Fruit fly (Drosophila melanogaster) whole organism, embryonic: ENCODE measurements around the gene CG7987.

ENCODE experiments used
- ATbp ChIP-seq: fragments of 200-800 bp; sonication (Bioruptor generic); optimal IDR thresholded peaks from 2 replicates; lab custom pipeline; 2017; ENCODE audit warnings: missing biosample characterization, mild to moderate bottlenecking, missing genetic modification characterization, missing genetic modification reagents
- Abd-B ChIP-seq: fragments of 200-800 bp; sonication (Bioruptor generic); optimal IDR thresholded peaks from 2 replicates; lab custom pipeline; 2018; ENCODE audit warnings: missing biosample characterization, mild to moderate bottlenecking, missing genetic modification characterization, moderate library complexity
- Adf1 ChIP-seq: fragments of 200-800 bp; sonication (Bioruptor generic); IDR thresholded peaks from 2 replicates; pipeline ENCODE4 v1.3.6; 2022; ENCODE audit warnings: missing biosample characterization, missing genetic modification characterization
- B-H1 ChIP-seq: fragments of 200-800 bp; sonication (Bioruptor generic); IDR thresholded peaks from 3 replicates; pipeline ENCODE4 v1.3.6; 2022; ENCODE audit warnings: missing biosample characterization, missing genetic modification characterization
- B-H2 ChIP-seq: fragments of 200-800 bp; sonication (Bioruptor generic); optimal IDR thresholded peaks from 2 replicates; lab custom pipeline; 2018; ENCODE audit warnings: missing biosample characterization, mild to moderate bottlenecking, missing genetic modification characterization
- Bdp1 ChIP-seq: fragments of 200-800 bp; sonication (Bioruptor generic); optimal IDR thresholded peaks from 3 replicates; lab custom pipeline; 2016; ENCODE audit warnings: missing biosample characterization, missing genetic modification characterization
- CG10209 ChIP-seq: fragments of 200-800 bp; sonication (Bioruptor generic); optimal IDR thresholded peaks from 3 replicates; lab custom pipeline; 2017; ENCODE audit warnings: missing biosample characterization, mild to moderate bottlenecking, missing genetic modification characterization, missing genetic modification reagents
- CG11456 ChIP-seq: fragments of 200-800 bp; sonication (Bioruptor generic); IDR thresholded peaks from 3 replicates; pipeline ENCODE4 v1.3.6; 2022; ENCODE audit warnings: missing biosample characterization, missing genetic modification characterization
- CG11560 ChIP-seq: fragments of 200-800 bp; sonication (Bioruptor generic); IDR thresholded peaks from 3 replicates; pipeline ENCODE4 v1.3.6; 2022; ENCODE audit warnings: missing biosample characterization, missing genetic modification characterization
- CG11696 ChIP-seq: fragments of 200-800 bp; sonication (Bioruptor generic); IDR thresholded peaks from 2 replicates; pipeline ENCODE4 v1.3.6; 2022; ENCODE audit warnings: missing biosample characterization, missing genetic modification characterization
- CG14667 ChIP-seq: fragments of 200-800 bp; sonication (Bioruptor generic); IDR thresholded peaks from 2 replicates; pipeline ENCODE4 v1.3.6; 2022; ENCODE audit warnings: missing biosample characterization, missing genetic modification characterization
- CG1602 ChIP-seq: fragments of 200-800 bp; sonication (Bioruptor generic); optimal IDR thresholded peaks from 3 replicates; lab custom pipeline; 2016; ENCODE audit warnings: missing biosample characterization, missing genetic modification characterization
- CG16863 ChIP-seq: fragments of 200-800 bp; sonication (Bioruptor generic); optimal IDR thresholded peaks from 3 replicates; lab custom pipeline; 2016; ENCODE audit warnings: missing biosample characterization, missing genetic modification characterization
- CG18476 ChIP-seq: fragments of 200-800 bp; sonication (Bioruptor generic); optimal IDR thresholded peaks from 2 replicates; lab custom pipeline; 2016; ENCODE audit warnings: missing biosample characterization, mild to moderate bottlenecking, missing genetic modification characterization
- CG2875 ChIP-seq: fragments of 200-800 bp; sonication (Bioruptor generic); optimal IDR thresholded peaks from 2 replicates; lab custom pipeline; 2017; ENCODE audit warnings: missing biosample characterization, mild to moderate bottlenecking, missing genetic modification characterization, missing genetic modification reagents
- CG33213 ChIP-seq: fragments of 200-800 bp; sonication (Bioruptor generic); optimal IDR thresholded peaks from 3 replicates; lab custom pipeline; 2016; ENCODE audit warnings: missing biosample characterization, missing genetic modification characterization
- CG34376 ChIP-seq: fragments of 200-800 bp; sonication (Bioruptor generic); optimal IDR thresholded peaks from 2 replicates; lab custom pipeline; 2018; ENCODE audit warnings: missing biosample characterization, mild to moderate bottlenecking, missing genetic modification characterization
- CG34422 ChIP-seq: fragments of 200-800 bp; sonication (Bioruptor generic); IDR thresholded peaks from 3 replicates; pipeline ENCODE4 v1.3.6; 2022; ENCODE audit warnings: missing biosample characterization, missing genetic modification characterization
- CG4360 ChIP-seq: fragments of 200-800 bp; sonication (Bioruptor generic); IDR thresholded peaks from 2 replicates; pipeline ENCODE4 v1.3.6; 2022; ENCODE audit warnings: missing biosample characterization, missing genetic modification characterization
- CG6854 ChIP-seq: fragments of 200-800 bp; sonication (Bioruptor generic); optimal IDR thresholded peaks from 3 replicates; lab custom pipeline; 2017; ENCODE audit warnings: missing biosample characterization, mild to moderate bottlenecking, missing genetic modification characterization
- CG7271 ChIP-seq: fragments of 200-800 bp; sonication (Bioruptor generic); optimal IDR thresholded peaks from 2 replicates; lab custom pipeline; 2018; ENCODE audit warnings: missing biosample characterization, mild to moderate bottlenecking, missing genetic modification characterization, moderate library complexity
- CG9817 ChIP-seq: fragments of 200-800 bp; sonication (Bioruptor generic); optimal IDR thresholded peaks from 2 replicates; lab custom pipeline; 2018; ENCODE audit warnings: missing biosample characterization, mild to moderate bottlenecking, missing genetic modification characterization, moderate library complexity
- Camta ChIP-seq: fragments of 200-800 bp; sonication (Bioruptor generic); optimal IDR thresholded peaks from 2 replicates; lab custom pipeline; 2016; ENCODE audit warnings: missing biosample characterization, missing genetic modification characterization
- Chrac-16 ChIP-seq: fragments of 200-800 bp; sonication (Bioruptor generic); optimal IDR thresholded peaks from 3 replicates; lab custom pipeline; 2016; ENCODE audit warnings: missing biosample characterization, missing genetic modification characterization
- CkIIα-i1 ChIP-seq: fragments of 200-800 bp; sonication (Bioruptor generic); IDR thresholded peaks from 2 replicates; pipeline ENCODE4 v1.3.6; 2022; ENCODE audit warnings: missing biosample characterization, missing genetic modification characterization
- E2f1 ChIP-seq: fragments of 200-800 bp; sonication (Bioruptor generic); IDR thresholded peaks from 2 replicates; pipeline ENCODE4 v1.3.6; 2022; ENCODE audit warnings: missing biosample characterization, missing genetic modification characterization
- ERR ChIP-seq: fragments of 200-800 bp; sonication (Bioruptor generic); optimal IDR thresholded peaks from 2 replicates; lab custom pipeline; 2016; ENCODE audit warnings: missing biosample characterization, missing genetic modification characterization
- Fer1 ChIP-seq: fragments of 200-800 bp; sonication (Bioruptor generic); optimal IDR thresholded peaks from 2 replicates; lab custom pipeline; 2017; ENCODE audit warnings: missing biosample characterization, mild to moderate bottlenecking, missing genetic modification characterization
- Rfx ChIP-seq: fragments of 200-800 bp; sonication (Bioruptor generic); IDR thresholded peaks from 2 replicates; pipeline ENCODE4 v1.3.6; 2022; ENCODE audit warnings: missing biosample characterization, missing genetic modification characterization
- Side ChIP-seq: fragments of 200-800 bp; sonication (Bioruptor generic); optimal IDR thresholded peaks from 2 replicates; lab custom pipeline; 2016; ENCODE audit warnings: missing biosample characterization, missing genetic modification characterization
- Sry-β ChIP-seq: fragments of 200-800 bp; sonication (Bioruptor generic); optimal IDR thresholded peaks from 2 replicates; lab custom pipeline; 2018; ENCODE audit warnings: missing biosample characterization, mild to moderate bottlenecking, missing genetic modification characterization, moderate library complexity
- ap ChIP-seq: fragments of 200-800 bp; sonication (Bioruptor generic); IDR thresholded peaks from 2 replicates; pipeline ENCODE4 v1.3.6; 2022; ENCODE audit warnings: missing biosample characterization, missing genetic modification characterization
- ara ChIP-seq: fragments of 200-800 bp; sonication (Bioruptor generic); IDR thresholded peaks from 2 replicates; pipeline ENCODE4 v1.3.6; 2022; ENCODE audit warnings: missing biosample characterization, missing genetic modification characterization
- ase ChIP-seq: fragments of 200-800 bp; sonication (Bioruptor generic); IDR thresholded peaks from 3 replicates; pipeline ENCODE4 v1.3.6; 2022; ENCODE audit warnings: missing biosample characterization, missing genetic modification characterization
- dysf ChIP-seq: fragments of 200-800 bp; sonication (Bioruptor generic); IDR thresholded peaks from 3 replicates; pipeline ENCODE4 v1.3.6; 2022; ENCODE audit warnings: missing biosample characterization, missing genetic modification characterization
- esg ChIP-seq: fragments of 200-800 bp; sonication (Bioruptor generic); conservative IDR thresholded peaks from 2 replicates; pipeline ENCODE4 v1.3.6; 2022; ENCODE audit warnings: missing biosample characterization, missing genetic modification characterization
- fd102C ChIP-seq: fragments of 200-800 bp; sonication (Bioruptor generic); optimal IDR thresholded peaks from 2 replicates; lab custom pipeline; 2018; ENCODE audit warnings: missing biosample characterization, mild to moderate bottlenecking, missing genetic modification characterization, moderate library complexity
- gcm2 ChIP-seq: fragments of 200-800 bp; sonication (Bioruptor generic); optimal IDR thresholded peaks from 2 replicates; lab custom pipeline; 2016; ENCODE audit warnings: missing biosample characterization, missing genetic modification characterization
- grau ChIP-seq: fragments of 200-800 bp; optimal IDR thresholded peaks from 3 replicates; lab custom pipeline; 2019; ENCODE audit warnings: missing biosample characterization, mild to moderate bottlenecking, missing genetic modification characterization, moderate library complexity
- kay ChIP-seq: fragments of 200-800 bp; sonication (Bioruptor generic); optimal IDR thresholded peaks from 2 replicates; lab custom pipeline; 2016; ENCODE audit warnings: missing biosample characterization, missing genetic modification characterization
- klu ChIP-seq: fragments of 200-800 bp; sonication (Bioruptor generic); IDR thresholded peaks from 2 replicates; pipeline ENCODE4 v1.3.6; 2022; ENCODE audit warnings: missing biosample characterization, missing genetic modification characterization
- mam ChIP-seq: fragments of 200-800 bp; sonication (Bioruptor generic); optimal IDR thresholded peaks from 3 replicates; lab custom pipeline; 2016; ENCODE audit warnings: missing biosample characterization, missing genetic modification characterization
- nmo ChIP-seq: fragments of 200-800 bp; sonication (Bioruptor generic); optimal IDR thresholded peaks from 2 replicates; lab custom pipeline; 2018; ENCODE audit warnings: missing biosample characterization, mild to moderate bottlenecking, missing genetic modification characterization, moderate library complexity
- pan ChIP-seq, 4 experiments: fragments of >200 bp in 3 of 4; fragments of 200-800 bp in 1 of 4; sonication (Bioruptor generic) in 1 of 4; optimal IDR thresholded peaks in 3 of 4; IDR thresholded peaks in 1 of 4; 2 replicates each; pipeline versions ENCODE4 v1.3.6 to Lab custom; 2017 to 2022; ENCODE audit warnings: missing biosample characterization in 2 of 4, missing genetic modification characterization in 2 of 4, mixed read lengths in 1 of 4
- schlank ChIP-seq: fragments of 200-800 bp; sonication (Bioruptor generic); optimal IDR thresholded peaks from 2 replicates; lab custom pipeline; 2018; ENCODE audit warnings: missing biosample characterization, mild to moderate bottlenecking, missing genetic modification characterization
- seq ChIP-seq: fragments of 200-800 bp; sonication (Bioruptor generic); IDR thresholded peaks from 2 replicates; pipeline ENCODE4 v1.3.6; 2022; ENCODE audit warnings: missing biosample characterization, missing genetic modification characterization
- ttk ChIP-seq: fragments of 200-800 bp; sonication (Bioruptor generic); IDR thresholded peaks from 2 replicates; pipeline ENCODE4 v2.1.2; 2022; ENCODE audit warnings: missing biosample characterization, missing genetic modification characterization
- tup ChIP-seq: fragments of 200-800 bp; sonication (Bioruptor generic); optimal IDR thresholded peaks from 2 replicates; lab custom pipeline; 2016; ENCODE audit warnings: missing biosample characterization, mild to moderate bottlenecking, missing genetic modification characterization, moderate library complexity
- twi ChIP-seq: fragments of 200-800 bp; optimal IDR thresholded peaks from 2 replicates; lab custom pipeline; 2019; ENCODE audit warnings: missing biosample characterization, mild to moderate bottlenecking, missing genetic modification characterization, moderate library complexity

Gene CG7987

dm6 chr3R:14590753-14591535 is 15.3 kb upstream of the CG7987 start (continued):
- TF ChIP-seq klu (GFP tag; lab: Robert Waterston, UW): 0 out of 2 replicates have a peak, but pooled peaks have one; percentile 24
- TF ChIP-seq CG11696 (GFP tag; lab: Robert Waterston, UW): no peak; the same call in 1 of the 2 replicates
- peak; percentile 88 for TF ChIP-seq CG10209 (GFP tag; lab: Kevin White, UChicago)
- TF ChIP-seq ase (GFP tag; lab: Robert Waterston, UW): peak; percentile 68; the same call in 1 of the 3 replicates
- TF ChIP-seq grau (tag; lab: Kevin White, UChicago): peak; percentile 87
- TF ChIP-seq seq: peak; percentile 47; the same call in 1 of the 2 replicates
- TF ChIP-seq CG4360 (GFP tag; lab: Robert Waterston, UW): peak; percentile 69
- peak; percentile 86 for TF ChIP-seq Chrac-16 (GFP tag; lab: Kevin White, UChicago)
- TF ChIP-seq ATbp (GFP tag; lab: Kevin White, UChicago): peak; percentile 78
- TF ChIP-seq Camta (GFP tag; lab: Kevin White, UChicago): peak; percentile 25
- no peak for TF ChIP-seq gcm2 (GFP tag; lab: Kevin White, UChicago)
- no peak for TF ChIP-seq CkIIα-i1 (GFP tag; lab: Robert Waterston, UW)
- TF ChIP-seq Abd-B: peak; percentile 79
- TF ChIP-seq CG34422 (GFP tag; lab: Robert Waterston, UW): peak; percentile 78; the same call in 2 of the 3 replicates
- peak; percentile 25; the same call in 1 of the 2 replicates for TF ChIP-seq Rfx (GFP tag; lab: Robert Waterston, UW)
- TF ChIP-seq Adf1: no peak
- peak; percentile 85 for TF ChIP-seq ara (GFP tag; lab: Robert Waterston, UW)
- TF ChIP-seq B-H2 (GFP tag; lab: Kevin White, UChicago): no peak
- peak; percentile 92 for TF ChIP-seq CG1602
- peak; percentile 15 for TF ChIP-seq CG16863 (GFP tag; lab: Kevin White, UChicago)
- TF ChIP-seq Side (GFP tag; lab: Kevin White, UChicago): peak; percentile 25
- TF ChIP-seq kay (GFP tag; lab: Kevin White, UChicago): peak; percentile 62
- TF ChIP-seq tup (GFP tag; lab: Kevin White, UChicago): no peak
- no peak for TF ChIP-seq Fer1 (GFP tag; lab: Kevin White, UChicago)
- peak; percentile 66; the same call in 2 of the 3 replicates for TF ChIP-seq dysf (GFP tag; lab: Robert Waterston, UW)
- TF ChIP-seq Bdp1 (GFP tag; lab: Kevin White, UChicago): no peak
- peak; percentile 40; the same call in 2 of the 3 replicates for TF ChIP-seq B-H1 (GFP tag; lab: Robert Waterston, UW)
- no peak for TF ChIP-seq CG6854 (GFP tag; lab: Kevin White, UChicago)
- peak; percentile 36 for TF ChIP-seq CG9817
- peak; percentile 52 for TF ChIP-seq Sry-β (GFP tag; lab: Kevin White, UChicago)
- no peak for TF ChIP-seq mam (GFP tag; lab: Kevin White, UChicago)
- peak; percentile 56 for TF ChIP-seq E2f1 (GFP tag; lab: Robert Waterston, UW)
- peak; percentile 64 for TF ChIP-seq CG14667
- TF ChIP-seq CG33213: no peak
- TF ChIP-seq pan (optimal IDR thresholded peaks at IDR 0.05; lab: Kevin White, UChicago): no peak
- TF ChIP-seq pan (GFP tag; optimal IDR thresholded peaks at IDR 0.05 in 1 of 2, IDR thresholded peaks at IDR 0.05 in 1 of 2): peak in 1 of 2 experiments; percentile 66
- peak; percentile 55 for TF ChIP-seq ap (GFP tag; lab: Robert Waterston, UW)
- peak; percentile 92 for TF ChIP-seq nmo
- TF ChIP-seq CG7271: peak; percentile 90
- TF ChIP-seq CG2875 (GFP tag; lab: Kevin White, UChicago): peak; percentile 85
- no peak for TF ChIP-seq CG34376 (GFP tag; lab: Kevin White, UChicago)
- TF ChIP-seq ttk (GFP tag; lab: Robert Waterston, UW): peak; percentile 65; the same call in 1 of the 2 replicates
- 0 out of 3 replicates have a peak, but pooled peaks have one; percentile 49 for TF ChIP-seq CG11456 (GFP tag; lab: Robert Waterston, UW)
- TF ChIP-seq esg (GFP tag; lab: Robert Waterston, UW): peak; percentile 64
- peak; percentile 61 for TF ChIP-seq CG18476 (GFP tag; lab: Kevin White, UChicago)
- no peak for TF ChIP-seq schlank (tag; lab: Kevin White, UChicago)
- TF ChIP-seq fd102C (GFP tag; lab: Kevin White, UChicago): peak; percentile 81
- TF ChIP-seq ERR (GFP tag; lab: Kevin White, UChicago): no peak
- peak; percentile 98 for TF ChIP-seq twi (tag; lab: Kevin White, UChicago)
- TF ChIP-seq CG11560: no peak
